Worm (Caenorhabditis elegans) whole organism, young adult: ENCODE results near the gene mtq-2.

Source experiments
- C17E4.6 ChIP-seq: fragments of 200-800 bp; sonication (Bioruptor generic); IDR thresholded peaks from 2 replicates; pipeline ENCODE4 v1.3.6; 2022; ENCODE audit warnings: missing genetic modification reagents, missing genetic modification characterization, missing compliant biosample characterization
- F10E7.11 ChIP-seq: sonication (generic microtip); optimal IDR thresholded peaks from 2 replicates; lab custom pipeline; 2017; ENCODE audit warnings: mild to moderate bottlenecking, missing genetic modification characterization, moderate library complexity, missing compliant biosample characterization
- F33H1.4 ChIP-seq: fragments of 200-800 bp; sonication (Bioruptor generic); IDR thresholded peaks from 2 replicates; pipeline ENCODE4 v1.3.6; 2022; ENCODE audit warnings: missing genetic modification reagents, missing genetic modification characterization, missing compliant biosample characterization
- F37B4.10 ChIP-seq: fragments of 200-800 bp; sonication (Bioruptor generic); IDR thresholded peaks from 2 replicates; pipeline ENCODE4 v1.3.6; 2022; ENCODE audit warnings: missing genetic modification characterization, missing compliant biosample characterization
- K12H6.12 ChIP-seq: fragments of 200-800 bp; sonication (Bioruptor generic); optimal IDR thresholded peaks from 2 replicates; lab custom pipeline; 2018; ENCODE audit warnings: mild to moderate bottlenecking, missing genetic modification characterization, missing compliant biosample characterization
- Y95B8A.8 ChIP-seq: fragments of 200-800 bp; sonication (Bioruptor generic); IDR thresholded peaks from 2 replicates; pipeline ENCODE4 v1.3.6; 2022; ENCODE audit warnings: missing genetic modification reagents, missing genetic modification characterization, missing compliant biosample characterization
- ZK185.1 ChIP-seq: sonication (generic microtip); optimal IDR thresholded peaks from 2 replicates; lab custom pipeline; 2016; ENCODE audit warnings: mild to moderate bottlenecking, missing genetic modification characterization, missing compliant biosample characterization; ENCODE audit not compliant: poor library complexity, severe bottlenecking
- cebp-1 ChIP-seq, 2 experiments: fragments of 200-800 bp in 1 of 2; sonication (Bioruptor generic) in 1 of 2; sonication (generic microtip) in 1 of 2; IDR thresholded peaks in 1 of 2; optimal IDR thresholded peaks in 1 of 2; 2 replicates each; pipeline versions ENCODE4 v1.3.6 to Lab custom; 2017 to 2022; ENCODE audit warnings: missing compliant biosample characterization in 2 of 2, missing genetic modification characterization in 2 of 2, mild to moderate bottlenecking in 1 of 2, missing genetic modification reagents in 1 of 2, moderate library complexity in 1 of 2
- ceh-40 ChIP-seq: fragments of 200-800 bp; sonication (Bioruptor generic); IDR thresholded peaks from 2 replicates; pipeline ENCODE4 v1.3.6; 2022; ENCODE audit warnings: missing genetic modification characterization, missing compliant biosample characterization
- ceh-58 ChIP-seq: fragments of 200-800 bp; sonication (Bioruptor generic); IDR thresholded peaks from 2 replicates; pipeline ENCODE4 v1.3.6; 2022; ENCODE audit warnings: missing genetic modification characterization, missing compliant biosample characterization
- ceh-79 ChIP-seq: sonication (generic microtip); optimal IDR thresholded peaks from 2 replicates; lab custom pipeline; 2017; ENCODE audit warnings: mild to moderate bottlenecking, missing genetic modification characterization, missing compliant biosample characterization
- ceh-91 ChIP-seq: fragments of 200-800 bp; sonication (Bioruptor generic); IDR thresholded peaks from 2 replicates; pipeline ENCODE4 v1.3.6; 2022; ENCODE audit warnings: missing genetic modification reagents, missing genetic modification characterization, missing compliant biosample characterization
- dox-1 ChIP-seq: fragments of 200-800 bp; sonication (Bioruptor generic); IDR thresholded peaks from 2 replicates; pipeline ENCODE4 v1.3.6; 2022; ENCODE audit warnings: missing genetic modification reagents, missing genetic modification characterization, missing compliant biosample characterization
- fkh-3 ChIP-seq: sonication (generic microtip); optimal IDR thresholded peaks from 2 replicates; lab custom pipeline; 2016; ENCODE audit warnings: mild to moderate bottlenecking, missing genetic modification characterization, missing compliant biosample characterization
- hlh-12 ChIP-seq: sonication (generic microtip); optimal IDR thresholded peaks from 2 replicates; lab custom pipeline; 2016; ENCODE audit warnings: missing genetic modification characterization, missing compliant biosample characterization
- hlh-26 ChIP-seq: fragments of 200-800 bp; sonication (Bioruptor generic); conservative IDR thresholded peaks from 2 replicates; pipeline ENCODE4 v1.3.6; 2022; ENCODE audit warnings: missing genetic modification reagents, missing genetic modification characterization, missing compliant biosample characterization
- hmg-1.2 ChIP-seq: fragments of 200-800 bp; sonication (Bioruptor generic); IDR thresholded peaks from 2 replicates; pipeline ENCODE4 v1.3.6; 2022; ENCODE audit warnings: missing genetic modification reagents, missing genetic modification characterization, missing compliant biosample characterization
- hmg-20 ChIP-seq: fragments of 200-800 bp; sonication (Bioruptor generic); IDR thresholded peaks from 2 replicates; pipeline ENCODE4 v1.3.6; 2022; ENCODE audit warnings: missing genetic modification reagents, missing genetic modification characterization, missing compliant biosample characterization
- hrde-1 ChIP-seq: sonication (generic microtip); optimal IDR thresholded peaks from 2 replicates; lab custom pipeline; 2016; ENCODE audit warnings: missing genetic modification characterization, mild to moderate bottlenecking, missing compliant biosample characterization, moderate library complexity, missing genotype, missing genetic modification reagents, borderline replicate concordance
- let-607 ChIP-seq, 2 experiments: fragments of 200-800 bp in 1 of 2; sonication (Bioruptor generic) in 1 of 2; sonication (generic microtip) in 1 of 2; optimal IDR thresholded peaks; 2 replicates each; lab custom pipeline; 2016 to 2018; ENCODE audit warnings: mild to moderate bottlenecking in 2 of 2, missing compliant biosample characterization in 2 of 2, missing genetic modification characterization in 2 of 2, moderate library complexity in 2 of 2, missing genotype in 1 of 2
- lin-35 ChIP-seq, 3 experiments: fragments of 150-350 bp in 2 of 3; sonication (generic microtip) in 1 of 3; optimal IDR thresholded peaks; 2 replicates each; lab custom pipeline; 2014 to 2018; ENCODE audit warnings: missing biosample characterization in 3 of 3, missing genetic modification characterization in 3 of 3, missing genetic modification reagents in 3 of 3
- lin-40 ChIP-seq: sonication (generic microtip); optimal IDR thresholded peaks from 2 replicates; lab custom pipeline; 2016; ENCODE audit warnings: missing genetic modification characterization, mild to moderate bottlenecking, missing compliant biosample characterization, missing genotype, missing genetic modification reagents
- lsy-27 ChIP-seq: sonication (generic microtip); optimal IDR thresholded peaks from 2 replicates; lab custom pipeline; 2017; ENCODE audit warnings: missing genetic modification characterization, mild to moderate bottlenecking, missing compliant biosample characterization, antibody characterized with exemption, missing genotype, borderline replicate concordance; ENCODE audit not compliant: insufficient read depth
- madf-8 ChIP-seq: fragments of 200-800 bp; sonication (Bioruptor generic); conservative IDR thresholded peaks from 2 replicates; pipeline ENCODE4 v1.3.6; 2022; ENCODE audit warnings: missing genetic modification reagents, missing genetic modification characterization, missing compliant biosample characterization
- nfya-1 ChIP-seq: sonication (generic microtip); optimal IDR thresholded peaks from 2 replicates; lab custom pipeline; 2017; ENCODE audit warnings: antibody characterized with exemption, missing compliant biosample characterization, missing genetic modification characterization, borderline replicate concordance; ENCODE audit not compliant: insufficient read depth
- nfya-2 ChIP-seq: fragments of 200-800 bp; sonication (Bioruptor generic); IDR thresholded peaks from 2 replicates; pipeline ENCODE4 v1.3.6; 2022; ENCODE audit warnings: missing genetic modification reagents, missing genetic modification characterization, missing compliant biosample characterization
- nhr-120 ChIP-seq: fragments of 200-800 bp; sonication (Bioruptor generic); IDR thresholded peaks from 2 replicates; pipeline ENCODE4 v1.3.6; 2022; ENCODE audit warnings: missing genetic modification characterization, missing compliant biosample characterization
- snpc-1.3 ChIP-seq: sonication (generic microtip); optimal IDR thresholded peaks from 2 replicates; lab custom pipeline; 2017; ENCODE audit warnings: missing genetic modification characterization, mild to moderate bottlenecking, missing compliant biosample characterization, antibody characterized with exemption, moderate library complexity, missing genotype, missing genetic modification reagents; ENCODE audit not compliant: insufficient read depth
- ztf-18 ChIP-seq: sonication (generic microtip); optimal IDR thresholded peaks from 2 replicates; lab custom pipeline; 2016; ENCODE audit warnings: missing genotype, mild to moderate bottlenecking, missing genetic modification characterization, missing compliant biosample characterization
- ztf-25 ChIP-seq: fragments of 200-800 bp; sonication (Bioruptor generic); IDR thresholded peaks from 2 replicates; pipeline ENCODE4 v1.3.6; 2022; ENCODE audit warnings: missing genetic modification reagents, missing genetic modification characterization, missing compliant biosample characterization
- ztf-3 ChIP-seq: fragments of 200-800 bp; sonication (Bioruptor generic); optimal IDR thresholded peaks from 2 replicates; lab custom pipeline; 2018; ENCODE audit warnings: mild to moderate bottlenecking, missing genetic modification characterization, missing compliant biosample characterization
- ztf-6 ChIP-seq: fragments of 200-800 bp; sonication (Bioruptor generic); IDR thresholded peaks from 2 replicates; pipeline ENCODE4 v1.3.6; 2022; ENCODE audit warnings: missing genetic modification reagents, missing genetic modification characterization, missing compliant biosample characterization

The mtq-2 gene

ce11 chrII:2189357-2189756 is at the start of gene mtq-2:
Gene mtq-2, minus strand, starts transcription at chrII:2189457.
- TF ChIP-seq madf-8 (GFP tag; lab: Robert Waterston, UW) = no peak
- TF ChIP-seq ztf-25 (GFP tag; lab: Robert Waterston, UW) = no peak
- no peak for TF ChIP-seq C17E4.6 (GFP tag; lab: Robert Waterston, UW)
- TF ChIP-seq ceh-79 (tag; lab: Kevin White, UChicago) = no peak
- TF ChIP-seq ztf-6 (GFP tag; lab: Robert Waterston, UW) = no peak
- no peak for TF ChIP-seq hmg-20 (GFP tag; lab: Robert Waterston, UW)
- TF ChIP-seq lin-35 (GFP tag; optimal IDR thresholded peaks at IDR 0.05; lab: Kevin White, UChicago) = no peak
- TF ChIP-seq F10E7.11 = no peak
- TF ChIP-seq lsy-27 (tag; lab: Kevin White, UChicago) = no peak
- TF ChIP-seq let-607 (tag; optimal IDR thresholded peaks at IDR 0.05; lab: Kevin White, UChicago) = no peak
- TF ChIP-seq nfya-1 (tag; lab: Kevin White, UChicago) = no peak
- no peak for TF ChIP-seq Y95B8A.8
- TF ChIP-seq ceh-91 (GFP tag; lab: Robert Waterston, UW) = no peak
- TF ChIP-seq ceh-58 (GFP tag; lab: Robert Waterston, UW) = no peak
- no peak for TF ChIP-seq lin-40 (tag; lab: Kevin White, UChicago)
- TF ChIP-seq ztf-18 (tag; lab: Kevin White, UChicago) = no peak
- no peak for TF ChIP-seq hrde-1 (tag; lab: Kevin White, UChicago)
- TF ChIP-seq dox-1 = no peak
- no peak for TF ChIP-seq F33H1.4 (GFP tag; lab: Robert Waterston, UW)

ce11 chrII:2236352-2236751 is 47.1 kb upstream of the mtq-2 start:
- no peak for TF ChIP-seq dox-1
- no peak for TF ChIP-seq nhr-120 (GFP tag; lab: Robert Waterston, UW)
- TF ChIP-seq lin-40 (tag; lab: Kevin White, UChicago) = no peak
- TF ChIP-seq nfya-2 (GFP tag; lab: Robert Waterston, UW) = no peak
- no peak for TF ChIP-seq hlh-12
- no peak for TF ChIP-seq madf-8 (GFP tag; lab: Robert Waterston, UW)
- TF ChIP-seq K12H6.12 (tag; lab: Kevin White, UChicago) = no peak
- no peak for TF ChIP-seq hlh-26 (GFP tag; lab: Robert Waterston, UW)
- no peak for TF ChIP-seq ztf-3 (GFP tag; lab: Kevin White, UChicago)

ce11 chrII:2233240-2233639 is 44.0 kb upstream of the mtq-2 start, which contains the start of gene cct-3:
Gene cct-3, plus strand, starts transcription at chrII:2233540.
- TF ChIP-seq K12H6.12 (tag; lab: Kevin White, UChicago) (no peak), ceh-40 (GFP tag; lab: Robert Waterston, UW) (no peak), hmg-1.2 (no peak), F10E7.11 (no peak), F33H1.4 (GFP tag; lab: Robert Waterston, UW) (no peak), F37B4.10 (GFP tag; lab: Robert Waterston, UW) (no peak), fkh-3 (no peak), ztf-6 (GFP tag; lab: Robert Waterston, UW) (no peak), snpc-1.3 (tag; lab: Kevin White, UChicago) (no peak), cebp-1 (GFP tag; IDR thresholded peaks at IDR 0.05; lab: Robert Waterston, UW) (no peak), cebp-1 (tag; optimal IDR thresholded peaks at IDR 0.05; lab: Kevin White, UChicago) (no peak), ZK185.1 (tag; lab: Kevin White, UChicago) (no peak)
